Worm (Caenorhabditis elegans) whole organism, young adult: Measurements from ENCODE around the gene sre-14.

Source experiments
- bed-1 ChIP-seq: fragments of 200-800 bp; sonication (Bioruptor generic); IDR thresholded peaks from 2 replicates; pipeline ENCODE4 v1.3.6; 2022; ENCODE audit warnings: missing genetic modification reagents, missing genetic modification characterization, missing compliant biosample characterization
- ccch-3 ChIP-seq: fragments of 200-800 bp; sonication (Bioruptor generic); optimal IDR thresholded peaks from 2 replicates; lab custom pipeline; 2018; ENCODE audit warnings: mild to moderate bottlenecking, missing genetic modification characterization, missing compliant biosample characterization
- nhr-80 ChIP-seq: sonication (generic microtip); optimal IDR thresholded peaks from 2 replicates; lab custom pipeline; 2016; ENCODE audit warnings: missing genetic modification characterization, missing compliant biosample characterization

ce11 chrIV:12261353-12261752 is at the start of gene sre-14:
- TF ChIP-seq nhr-80 (tag; lab: Kevin White, UChicago) (no peak), ccch-3 (no peak), bed-1 (GFP tag; lab: Robert Waterston, UW) (no peak)
